Worm (Caenorhabditis elegans): Measurements from ENCODE around the gene vha-14.
A peak's percentile ranks its signal among the peaks of the same experiment; 100 is the strongest.

vha-14 gene

DNA sequence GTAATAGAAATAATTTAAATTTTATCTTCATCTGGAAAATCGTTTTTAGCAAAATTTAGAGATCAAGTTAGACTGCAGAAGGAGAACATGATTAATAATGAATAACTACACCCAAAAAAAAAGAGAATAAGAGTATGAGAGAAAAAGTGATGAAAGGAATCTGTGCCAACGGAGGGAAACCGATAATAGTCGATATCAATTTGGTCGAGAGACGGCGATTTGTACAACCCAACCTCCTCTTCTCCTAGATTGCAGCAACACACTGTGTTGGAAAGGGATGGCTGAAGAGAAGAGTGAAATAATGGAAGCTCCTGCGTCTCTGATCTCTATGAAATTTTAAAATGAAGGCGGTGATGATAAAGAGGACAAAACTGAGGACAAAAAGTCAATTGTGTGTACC lies 33.4 kb upstream of the vha-14 start:
- peak; percentile 71 for TF ChIP-seq hlh-11 (tag; optimal IDR thresholded peaks at IDR 0.05)
- TF ChIP-seq lin-29 (GFP tag; IDR thresholded peaks at IDR 0.05): no peak
- peak; percentile 77 for TF ChIP-seq dmd-6 (GFP tag; IDR thresholded peaks at IDR 0.05)
- TF ChIP-seq mep-1 (tag; optimal IDR thresholded peaks at IDR 0.05): peak; percentile 37
- TF ChIP-seq hif-1 (tag; optimal IDR thresholded peaks at IDR 0.05): no peak
- TF ChIP-seq pha-4 (GFP tag; IDR thresholded peaks at IDR 0.05): no peak
- TF ChIP-seq pha-4 (tag; optimal IDR thresholded peaks at IDR 0.05): no peak
- no peak for TF ChIP-seq spr-1 (tag; optimal IDR thresholded peaks at IDR 0.05)
- peak; percentile 36 for TF ChIP-seq mes-2 (tag; optimal IDR thresholded peaks at IDR 0.05; ENCODE audit: poor library complexity, severe bottlenecking)
- TF ChIP-seq duxl-1 (tag; optimal IDR thresholded peaks at IDR 0.05; ENCODE audit: poor library complexity): peak; percentile 10
- TF ChIP-seq zfp-3 (GFP tag; conservative IDR thresholded peaks at IDR 0.05): no peak
- peak; percentile 89 for TF ChIP-seq pqm-1 (tag; optimal IDR thresholded peaks at IDR 0.05)
- TF ChIP-seq lin-1 (GFP tag; IDR thresholded peaks at IDR 0.05): no peak
- peak; percentile 26 for TF ChIP-seq dve-1 (tag; optimal IDR thresholded peaks at IDR 0.05; ENCODE audit: insufficient read depth)
- no peak for TF ChIP-seq daf-8 (GFP tag; IDR thresholded peaks at IDR 0.05)
- TF ChIP-seq Y48G9A.11 (GFP tag; IDR thresholded peaks at IDR 0.05): no peak
- TF ChIP-seq nhr-42 (GFP tag; IDR thresholded peaks at IDR 0.05): no peak
- TF ChIP-seq ztf-11 (tag; optimal IDR thresholded peaks at IDR 0.05): no peak
- TF ChIP-seq gei-8 (GFP tag; optimal IDR thresholded peaks at IDR 0.05): no peak
- no peak for TF ChIP-seq attf-4 (tag; optimal IDR thresholded peaks at IDR 0.05)
- TF ChIP-seq R02D3.7 (tag; optimal IDR thresholded peaks at IDR 0.05): no peak
- TF ChIP-seq F37D6.2 (tag; optimal IDR thresholded peaks at IDR 0.05): no peak
- TF ChIP-seq daf-16 (GFP tag; optimal IDR thresholded peaks at IDR 0.05): no peak
- peak; percentile 2 for TF ChIP-seq daf-16 (tag; optimal IDR thresholded peaks at IDR 0.05)
- no peak for TF ChIP-seq nhr-41 (GFP tag; IDR thresholded peaks at IDR 0.05)
- no peak for TF ChIP-seq unc-130 (GFP tag; optimal IDR thresholded peaks at IDR 0.05)
- TF ChIP-seq unc-39 (tag; optimal IDR thresholded peaks at IDR 0.05): no peak
- TF ChIP-seq snpc-1.2 (GFP tag; IDR thresholded peaks at IDR 0.05): no peak
- TF ChIP-seq nhr-28 (tag; optimal IDR thresholded peaks at IDR 0.05): peak; percentile 74
- no peak for TF ChIP-seq Y105C5A.15 (GFP tag; IDR thresholded peaks at IDR 0.05)
- peak in 1 of 2 experiments; percentile 19 for TF ChIP-seq unc-62 (GFP tag; optimal IDR thresholded peaks at IDR 0.05 in 1 of 2)
- TF ChIP-seq unc-62 (tag; optimal IDR thresholded peaks at IDR 0.05): no peak
- TF ChIP-seq lir-3 (tag; optimal IDR thresholded peaks at IDR 0.05): no peak
- TF ChIP-seq mxl-2 (GFP tag; conservative IDR thresholded peaks at IDR 0.05): no peak
- TF ChIP-seq php-3 (GFP tag; IDR thresholded peaks at IDR 0.05): no peak
- TF ChIP-seq nhr-48 (tag; optimal IDR thresholded peaks at IDR 0.05): peak; percentile 40
- TF ChIP-seq rbr-2 (tag; optimal IDR thresholded peaks at IDR 0.05): no peak
- no peak for TF ChIP-seq egl-27 (tag; optimal IDR thresholded peaks at IDR 0.05)
- TF ChIP-seq madf-9 (GFP tag; conservative IDR thresholded peaks at IDR 0.05): no peak
- TF ChIP-seq mdt-29 (GFP tag; IDR thresholded peaks at IDR 0.05): no peak
- TF ChIP-seq zag-1 (tag; optimal IDR thresholded peaks at IDR 0.05): no peak
- TF ChIP-seq aly-2 (tag; optimal IDR thresholded peaks at IDR 0.05): no peak
- TF ChIP-seq nhr-77 (tag; optimal IDR thresholded peaks at IDR 0.05): peak; percentile 35

DNA sequence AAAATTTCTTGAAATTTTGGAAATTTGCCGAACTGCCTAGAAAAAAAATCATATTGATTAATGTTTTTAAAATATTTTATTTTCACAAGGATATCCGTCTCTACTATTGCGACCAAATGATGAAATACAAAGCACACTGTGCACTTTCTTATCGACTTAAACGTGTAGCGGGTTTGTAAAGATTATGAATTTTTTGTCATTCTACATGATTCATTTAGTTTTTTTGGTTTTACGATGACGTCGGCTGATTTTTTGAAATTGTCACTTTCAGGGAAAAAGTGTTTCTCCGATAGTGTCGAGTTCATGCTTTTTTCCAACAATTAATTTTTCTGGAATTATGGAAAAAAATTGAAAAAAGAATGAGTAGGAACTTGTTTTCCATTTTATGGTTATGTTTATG lies 31.3 kb upstream of the vha-14 start:
- TF ChIP-seq attf-4 (tag; optimal IDR thresholded peaks at IDR 0.05): no peak
- TF ChIP-seq dmd-6 (GFP tag; IDR thresholded peaks at IDR 0.05): peak; percentile 40; the same call in 1 of the 2 replicates
- peak; percentile 7 for TF ChIP-seq dve-1 (tag; optimal IDR thresholded peaks at IDR 0.05; ENCODE audit: insufficient read depth)
